Worm (Caenorhabditis elegans) whole organism, late embryonic: ENCODE data around the gene metl-6.

Experiments
- ama-1 ChIP-seq: fragments of 150-350 bp; optimal IDR thresholded peaks from 2 replicates; lab custom pipeline; 2014
- ceh-19 ChIP-seq: fragments of 200-800 bp; sonication (Bioruptor generic); optimal IDR thresholded peaks from 2 replicates; lab custom pipeline; 2018; ENCODE audit warnings: mild to moderate bottlenecking, missing genetic modification characterization, missing compliant biosample characterization
- ceh-31 ChIP-seq: sonication (generic microtip); optimal IDR thresholded peaks from 2 replicates; lab custom pipeline; 2016; ENCODE audit warnings: missing genetic modification characterization, missing compliant biosample characterization
- gmeb-2 ChIP-seq: sonication (generic microtip); optimal IDR thresholded peaks from 2 replicates; lab custom pipeline; 2016; ENCODE audit warnings: missing genetic modification characterization, inconsistent platforms, missing compliant biosample characterization
- nhr-11 ChIP-seq: fragments of 150-350 bp; optimal IDR thresholded peaks from 2 replicates; lab custom pipeline; 2014; ENCODE audit warnings: missing biosample characterization, missing genetic modification characterization
- unc-86 ChIP-seq: sonication (generic microtip); optimal IDR thresholded peaks from 2 replicates; lab custom pipeline; 2016; ENCODE audit warnings: missing genetic modification characterization, missing compliant biosample characterization

DNA sequence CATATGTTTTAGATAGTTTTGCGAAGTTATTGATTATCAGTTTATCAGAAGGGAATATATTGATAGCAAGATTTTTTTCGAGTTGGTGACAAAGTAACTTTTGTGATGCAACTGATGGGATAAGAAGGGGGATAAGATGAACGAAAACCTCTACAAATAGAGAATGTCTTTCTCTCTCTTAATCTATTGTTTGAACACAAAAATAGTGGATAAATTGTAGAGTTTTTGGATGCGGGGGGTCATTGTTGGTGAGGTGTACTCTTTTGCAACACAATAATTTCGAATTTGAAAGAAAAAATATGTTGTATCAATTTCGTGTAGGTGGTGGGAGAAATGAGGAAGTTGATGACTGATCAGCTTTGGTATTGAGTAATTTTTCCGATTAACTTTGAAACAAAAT is 4.6 kb upstream of the metl-6 start, which contains the start of gene ZK1058.9:
- TF ChIP-seq ama-1 (lab: Kevin White, UChicago) = no peak
- TF ChIP-seq unc-86 (tag; lab: Kevin White, UChicago) = no peak
- no peak for TF ChIP-seq gmeb-2 (tag; lab: Kevin White, UChicago)
- TF ChIP-seq ceh-31 = no peak
- TF ChIP-seq nhr-11 (tag; lab: Kevin White, UChicago) = no peak
- no peak for TF ChIP-seq ceh-19 (GFP tag; lab: Kevin White, UChicago)
